Fruit fly (Drosophila melanogaster) S2 (cell line): ENCODE results near the gene PH4alphaEFB.

ENCODE experiments used
- CG8478 ChIP-seq: fragments of >200 bp; optimal IDR thresholded peaks from 2 replicates; lab custom pipeline; 2018
- CTCF ChIP-seq, 2 experiments: fragments of >200 bp; optimal IDR thresholded peaks; 2 replicates each; lab custom pipeline; 2018

- TF ChIP-seq CTCF (optimal IDR thresholded peaks at IDR 0.05; lab: Kevin White, UChicago) = no peak
- TF ChIP-seq CG8478 (lab: Kevin White, UChicago) = no peak
Measured at dm6 chr3R:30507723-30508122, 41.9 kb downstream of the PH4alphaEFB start, which contains the start of gene CG34041.
